Worm (Caenorhabditis elegans) whole organism, late embryonic: ENCODE results near the gene B0336.7.

Experiments used
- Y22D7AL.16 ChIP-seq: sonication (generic microtip); optimal IDR thresholded peaks from 2 replicates; lab custom pipeline; 2016; ENCODE audit warnings: missing genetic modification characterization, missing compliant biosample characterization
- ceh-31 ChIP-seq: sonication (generic microtip); optimal IDR thresholded peaks from 2 replicates; lab custom pipeline; 2016; ENCODE audit warnings: missing genetic modification characterization, missing compliant biosample characterization
- ceh-6 ChIP-seq: fragments of 200-800 bp; sonication (Bioruptor generic); optimal IDR thresholded peaks from 2 replicates; lab custom pipeline; 2018; ENCODE audit warnings: mild to moderate bottlenecking, missing genetic modification characterization, missing compliant biosample characterization
- dmd-4 ChIP-seq: sonication (generic microtip); optimal IDR thresholded peaks from 2 replicates; lab custom pipeline; 2016; ENCODE audit warnings: borderline replicate concordance, missing genetic modification characterization, missing compliant biosample characterization
- dve-1 ChIP-seq: sonication (generic microtip); optimal IDR thresholded peaks from 2 replicates; lab custom pipeline; 2017; ENCODE audit warnings: antibody characterized with exemption, mild to moderate bottlenecking, missing genetic modification characterization, missing compliant biosample characterization
- gmeb-2 ChIP-seq: sonication (generic microtip); optimal IDR thresholded peaks from 2 replicates; lab custom pipeline; 2016; ENCODE audit warnings: missing genetic modification characterization, inconsistent platforms, missing compliant biosample characterization
- hlh-15 ChIP-seq: sonication (generic microtip); optimal IDR thresholded peaks from 2 replicates; lab custom pipeline; 2016; ENCODE audit warnings: missing genetic modification characterization, missing compliant biosample characterization
- nfya-1 ChIP-seq: sonication (generic microtip); optimal IDR thresholded peaks from 2 replicates; lab custom pipeline; 2017; ENCODE audit warnings: missing genetic modification characterization, mild to moderate bottlenecking, missing compliant biosample characterization, antibody characterized with exemption, moderate library complexity
- nhr-11 ChIP-seq: fragments of 150-350 bp; optimal IDR thresholded peaks from 2 replicates; lab custom pipeline; 2014; ENCODE audit warnings: missing biosample characterization, missing genetic modification characterization
- pha-4 ChIP-seq: fragments of 150-350 bp; optimal IDR thresholded peaks from 2 replicates; lab custom pipeline; 2018; ENCODE audit warnings: missing biosample characterization, missing genetic modification reagents, missing genetic modification characterization
- sox-2 ChIP-seq: fragments of 200-800 bp; sonication (Bioruptor generic); IDR thresholded peaks from 2 replicates; pipeline ENCODE4 v1.3.6; 2022; ENCODE audit warnings: missing genetic modification reagents, missing genetic modification characterization, missing compliant biosample characterization
- ztf-16 ChIP-seq: sonication (generic microtip); optimal IDR thresholded peaks from 2 replicates; lab custom pipeline; 2017; ENCODE audit warnings: missing genetic modification characterization, missing compliant biosample characterization

- TF ChIP-seq ceh-31 (tag; lab: Kevin White, UChicago) (peak; percentile 60), hlh-15 (tag; lab: Kevin White, UChicago) (no peak), nhr-11 (tag; lab: Kevin White, UChicago) (no peak), ceh-6 (no peak), nfya-1 (tag; lab: Kevin White, UChicago) (no peak), pha-4 (no peak), dve-1 (tag; lab: Kevin White, UChicago) (no peak), dmd-4 (tag; lab: Kevin White, UChicago) (no peak), Y22D7AL.16 (no peak), sox-2 (no peak), ztf-16 (tag; lab: Kevin White, UChicago) (no peak), gmeb-2 (tag; lab: Kevin White, UChicago) (no peak)
Observed at ce11 chrIII:5721888-5722287, 24.7 kb upstream of the B0336.7 start.
